Worm (Caenorhabditis elegans) whole organism, late embryonic: ENCODE measurements around the gene clec-219.

Experiments used
- ama-1 ChIP-seq: fragments of 150-350 bp; optimal IDR thresholded peaks from 2 replicates; lab custom pipeline; 2014
- ceh-14 ChIP-seq: sonication (generic microtip); optimal IDR thresholded peaks from 2 replicates; lab custom pipeline; 2016; ENCODE audit warnings: missing genotype, missing genetic modification characterization, missing compliant biosample characterization
- ceh-31 ChIP-seq: sonication (generic microtip); optimal IDR thresholded peaks from 2 replicates; lab custom pipeline; 2016; ENCODE audit warnings: missing genetic modification characterization, missing compliant biosample characterization
- ceh-34 ChIP-seq: sonication (generic microtip); optimal IDR thresholded peaks from 2 replicates; lab custom pipeline; 2016; ENCODE audit warnings: mild to moderate bottlenecking, missing genetic modification characterization, missing compliant biosample characterization
- dmd-4 ChIP-seq: sonication (generic microtip); optimal IDR thresholded peaks from 2 replicates; lab custom pipeline; 2016; ENCODE audit warnings: borderline replicate concordance, missing genetic modification characterization, missing compliant biosample characterization
- elt-2 ChIP-seq: sonication (generic microtip); optimal IDR thresholded peaks from 2 replicates; lab custom pipeline; 2016; ENCODE audit warnings: missing genetic modification reagents, missing genetic modification characterization, missing compliant biosample characterization
- ets-4 ChIP-seq: sonication (generic microtip); optimal IDR thresholded peaks from 2 replicates; lab custom pipeline; 2016; ENCODE audit warnings: missing genetic modification characterization, missing compliant biosample characterization
- lin-11 ChIP-seq: fragments of 200-800 bp; sonication (Bioruptor generic); optimal IDR thresholded peaks from 2 replicates; lab custom pipeline; 2018; ENCODE audit warnings: mild to moderate bottlenecking, missing genetic modification characterization, missing compliant biosample characterization
- nhr-11 ChIP-seq: fragments of 150-350 bp; optimal IDR thresholded peaks from 2 replicates; lab custom pipeline; 2014; ENCODE audit warnings: missing biosample characterization, missing genetic modification characterization
- nhr-232 ChIP-seq: sonication (generic microtip); optimal IDR thresholded peaks from 2 replicates; lab custom pipeline; 2016; ENCODE audit warnings: missing genetic modification characterization, missing compliant biosample characterization
- pat-9 ChIP-seq: fragments of 200-800 bp; sonication (Bioruptor generic); optimal IDR thresholded peaks from 2 replicates; lab custom pipeline; 2018; ENCODE audit warnings: mild to moderate bottlenecking, missing genetic modification characterization, moderate library complexity, missing compliant biosample characterization
- pax-1 ChIP-seq: fragments of 150-350 bp; optimal IDR thresholded peaks from 2 replicates; lab custom pipeline; 2014; ENCODE audit warnings: missing biosample characterization, missing genetic modification characterization
- pha-4 ChIP-seq: fragments of 150-350 bp; optimal IDR thresholded peaks from 2 replicates; lab custom pipeline; 2018; ENCODE audit warnings: missing biosample characterization, missing genetic modification reagents, missing genetic modification characterization
- rnt-1 ChIP-seq: sonication (generic microtip); optimal IDR thresholded peaks from 2 replicates; lab custom pipeline; 2016; ENCODE audit warnings: missing genetic modification characterization, missing compliant biosample characterization

DNA sequence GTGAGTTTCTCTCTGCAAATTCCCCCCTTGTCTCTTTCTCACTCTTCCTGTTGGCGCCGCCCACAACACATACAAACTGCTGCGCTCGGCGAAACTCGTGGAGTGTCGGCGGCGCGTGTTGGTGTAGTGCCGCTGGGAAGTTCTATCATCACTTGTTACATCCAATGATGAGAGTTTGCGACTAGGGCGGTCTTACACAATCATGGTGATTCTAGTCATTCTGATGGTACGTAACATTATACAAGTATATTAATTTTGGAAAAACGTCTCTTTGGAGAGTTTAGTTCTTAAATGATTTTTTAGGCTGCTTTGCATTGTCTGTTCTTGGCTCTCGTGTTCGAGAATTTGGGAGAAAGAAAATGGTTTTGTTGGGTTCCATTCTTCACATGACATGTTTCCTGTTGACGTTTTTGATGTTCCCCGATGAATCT, 30.7 kb downstream of the clec-219 start:
- no peak for TF ChIP-seq dmd-4 (tag; lab: Kevin White, UChicago)
- no peak for TF ChIP-seq pat-9
- TF ChIP-seq ceh-31: peak; percentile 0
- no peak for TF ChIP-seq ets-4 (tag; lab: Kevin White, UChicago)
- TF ChIP-seq nhr-232: no peak
- TF ChIP-seq ama-1 (lab: Kevin White, UChicago): peak; percentile 89
- TF ChIP-seq lin-11 (tag; lab: Kevin White, UChicago): no peak
- no peak for TF ChIP-seq ceh-14 (tag; lab: Kevin White, UChicago)
- peak; percentile 42 for TF ChIP-seq elt-2
- no peak for TF ChIP-seq rnt-1
- no peak for TF ChIP-seq pha-4
- no peak for TF ChIP-seq ceh-34
- no peak for TF ChIP-seq pax-1 (tag; lab: Kevin White, UChicago)
- TF ChIP-seq nhr-11 (tag; lab: Kevin White, UChicago): no peak
